Fruit fly (Drosophila melanogaster) S2 (cell line): ENCODE data around the gene rdx.

Source experiments
- CG8478 ChIP-seq: fragments of >200 bp; optimal IDR thresholded peaks from 2 replicates; lab custom pipeline; 2018
- CTCF ChIP-seq, 2 experiments: fragments of >200 bp; optimal IDR thresholded peaks; 2 replicates each; lab custom pipeline; 2018

DNA sequence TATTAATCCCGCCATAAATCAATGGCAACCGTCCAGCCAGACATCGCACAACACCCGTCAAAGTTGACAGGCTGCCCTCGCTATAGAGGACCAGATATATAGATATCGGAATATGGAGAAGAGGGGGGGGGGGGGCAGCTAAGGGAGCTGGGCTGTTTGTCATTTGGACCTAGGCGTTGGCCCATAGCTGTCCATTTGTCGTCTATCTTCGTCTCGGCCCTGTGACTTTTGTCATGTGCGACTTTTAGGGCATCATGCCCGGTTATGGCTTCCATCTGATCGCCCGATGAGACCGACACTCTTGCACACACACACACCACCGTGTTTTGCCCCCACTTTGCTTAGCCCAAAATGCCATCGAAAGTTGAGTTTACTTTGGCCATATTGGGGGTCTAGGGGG is 34.1 kb downstream of the rdx start:
- TF ChIP-seq CTCF (optimal IDR thresholded peaks at IDR 0.05; lab: Kevin White, UChicago) (no peak), CG8478 (lab: Kevin White, UChicago) (no peak)
